Fruit fly (Drosophila melanogaster) whole organism, embryonic: Measurements from ENCODE around the gene nuf.

Source experiments
- inv ChIP-seq: fragments of 200-800 bp; sonication (Bioruptor generic); IDR thresholded peaks from 2 replicates; pipeline ENCODE4 v1.3.6; 2022; ENCODE audit warnings: missing biosample characterization, missing genetic modification characterization; ENCODE audit not compliant: partially characterized antibody

The nuf gene

DNA sequence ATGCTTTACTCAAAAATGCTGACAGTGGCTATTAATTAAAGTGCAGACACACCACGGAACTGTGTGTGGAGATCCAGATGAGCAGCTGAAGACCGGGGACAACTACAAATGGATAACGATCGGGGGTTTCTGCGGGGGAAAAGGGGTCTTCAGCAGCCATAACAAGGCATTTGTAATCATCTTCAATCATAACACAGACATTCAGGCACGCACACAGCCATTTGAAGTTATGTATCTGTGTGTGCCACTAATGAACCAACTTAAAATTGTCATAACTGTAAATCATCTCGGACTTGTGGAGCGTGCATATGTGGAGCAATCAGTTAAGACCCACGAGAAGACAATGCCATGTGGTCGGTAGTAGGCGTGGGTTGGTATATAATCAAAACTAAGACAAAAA is 91.5 kb downstream of the nuf start (continued):
- no peak for TF ChIP-seq inv
- TF ChIP-seq, all 482 proteins: peak for 7
